Worm (Caenorhabditis elegans) whole organism, early embryonic: ENCODE data around the gene Y73F8A.22.

Experiments
- B0310.2 ChIP-seq: sonication (generic microtip); optimal IDR thresholded peaks from 2 replicates; lab custom pipeline; 2016; ENCODE audit warnings: mild to moderate bottlenecking, missing genetic modification characterization, missing compliant biosample characterization
- F13C5.2 ChIP-seq: sonication (generic microtip); optimal IDR thresholded peaks from 2 replicates; lab custom pipeline; 2017; ENCODE audit warnings: mild to moderate bottlenecking, missing genetic modification characterization, inconsistent platforms, missing compliant biosample characterization
- aly-1 ChIP-seq: sonication (generic microtip); optimal IDR thresholded peaks from 2 replicates; lab custom pipeline; 2016; ENCODE audit warnings: missing genetic modification characterization, missing compliant biosample characterization
- ama-1 ChIP-seq: fragments of 150-350 bp; optimal IDR thresholded peaks from 2 replicates; lab custom pipeline; 2014
- ceh-13 ChIP-seq: fragments of 200-800 bp; sonication (Bioruptor generic); optimal IDR thresholded peaks from 2 replicates; lab custom pipeline; 2018; ENCODE audit warnings: mild to moderate bottlenecking, missing genetic modification characterization, missing compliant biosample characterization
- ceh-36 ChIP-seq: sonication (generic microtip); optimal IDR thresholded peaks from 2 replicates; lab custom pipeline; 2016; ENCODE audit warnings: missing genetic modification characterization, inconsistent platforms, missing compliant biosample characterization
- ets-7 ChIP-seq: sonication (generic microtip); optimal IDR thresholded peaks from 2 replicates; lab custom pipeline; 2016; ENCODE audit warnings: missing genotype, missing genetic modification characterization, missing compliant biosample characterization
- flt-1 ChIP-seq: fragments of 200-800 bp; sonication (Bioruptor generic); IDR thresholded peaks from 2 replicates; pipeline ENCODE4 v1.3.6; 2022; ENCODE audit warnings: missing genetic modification characterization, missing compliant biosample characterization
- hmbx-1 ChIP-seq: sonication (generic microtip); optimal IDR thresholded peaks from 2 replicates; lab custom pipeline; 2016; ENCODE audit warnings: mild to moderate bottlenecking, missing genetic modification characterization, missing compliant biosample characterization
- hmg-4 ChIP-seq: fragments of 200-800 bp; sonication (Bioruptor generic); optimal IDR thresholded peaks from 2 replicates; lab custom pipeline; 2018; ENCODE audit warnings: mild to moderate bottlenecking, missing genetic modification characterization, missing compliant biosample characterization
- hnd-1 ChIP-seq: sonication (generic microtip); optimal IDR thresholded peaks from 2 replicates; lab custom pipeline; 2016; ENCODE audit warnings: missing genetic modification characterization, missing compliant biosample characterization
- pes-1 ChIP-seq: fragments of 200-800 bp; sonication (Bioruptor generic); IDR thresholded peaks from 2 replicates; pipeline ENCODE4 v1.3.6; 2022; ENCODE audit warnings: missing genetic modification reagents, missing genetic modification characterization, missing compliant biosample characterization
- scrt-1 ChIP-seq: fragments of 200-800 bp; sonication (Bioruptor generic); IDR thresholded peaks from 2 replicates; pipeline ENCODE4 v1.3.6; 2022; ENCODE audit warnings: missing genetic modification characterization, missing compliant biosample characterization
- sea-1 ChIP-seq: fragments of 200-800 bp; sonication (Bioruptor generic); conservative IDR thresholded peaks from 2 replicates; pipeline ENCODE4 v1.3.6; 2022; ENCODE audit warnings: missing genetic modification characterization, missing compliant biosample characterization
- tbx-11 ChIP-seq: fragments of 200-800 bp; sonication (Bioruptor generic); IDR thresholded peaks from 2 replicates; pipeline ENCODE4 v1.3.6; 2022; ENCODE audit warnings: missing genetic modification characterization, missing compliant biosample characterization
- tbx-37 ChIP-seq: fragments of 200-800 bp; sonication (Bioruptor generic); conservative IDR thresholded peaks from 2 replicates; pipeline ENCODE4 v1.3.6; 2022; ENCODE audit warnings: missing genetic modification reagents, missing genetic modification characterization, missing compliant biosample characterization
- tra-4 ChIP-seq: sonication (generic microtip); optimal IDR thresholded peaks from 2 replicates; lab custom pipeline; 2017; ENCODE audit warnings: missing genetic modification characterization, missing compliant biosample characterization

The Y73F8A.22 gene

DNA sequence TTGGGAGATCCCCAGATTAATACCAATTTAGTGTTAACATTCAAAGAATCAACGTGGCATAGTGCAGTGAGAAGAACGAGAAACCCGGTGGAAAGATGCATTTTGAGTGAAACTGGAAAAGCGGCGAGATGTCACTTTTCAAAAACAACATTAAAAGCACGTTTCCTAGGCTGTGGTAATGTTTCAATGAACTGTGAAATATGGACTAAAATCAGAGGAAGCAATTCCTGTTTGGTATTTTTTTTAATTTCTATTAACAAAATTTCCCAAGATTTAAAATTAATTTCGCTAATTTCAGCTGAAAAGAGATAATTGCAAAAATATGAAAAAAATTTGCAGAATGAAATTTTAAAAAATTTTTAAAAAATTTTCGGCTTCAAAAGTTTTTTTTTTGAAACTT, at the start of gene Y73F8A.22:
Gene Y73F8A.22, minus strand, starts transcription at position 101 of the 400 bp plus-strand sequence.
- no peak for TF ChIP-seq ets-7 (tag; lab: Kevin White, UChicago)
- no peak for TF ChIP-seq hmbx-1 (tag; lab: Kevin White, UChicago)
- TF ChIP-seq tbx-11 (GFP tag; lab: Robert Waterston, UW), result no peak
- TF ChIP-seq ceh-13 (GFP tag; lab: Kevin White, UChicago), result no peak

DNA sequence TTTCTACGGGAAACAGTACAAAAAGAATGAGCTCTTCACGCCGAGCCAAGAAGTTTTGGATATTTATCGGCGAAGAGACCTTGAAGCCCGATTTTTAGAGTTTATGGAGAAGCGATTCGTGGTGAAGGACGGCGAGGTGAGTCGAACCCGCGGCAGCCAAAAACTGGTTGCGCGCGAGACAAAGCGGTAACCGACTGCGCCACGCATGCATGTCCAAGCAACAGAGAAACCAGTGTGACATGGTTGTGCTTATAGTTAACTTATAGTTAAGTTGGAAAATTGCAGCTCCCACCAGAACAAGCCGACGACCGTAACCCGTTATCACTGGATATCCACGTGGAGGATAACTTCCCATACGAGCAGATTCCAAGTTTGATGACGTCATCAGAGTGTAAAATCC, 35.2 kb upstream of the Y73F8A.22 start:
- TF ChIP-seq pes-1 (GFP tag; lab: Robert Waterston, UW) (peak; percentile 58; the same call in 1 of the 2 replicates), tra-4 (tag; lab: Kevin White, UChicago) (no peak), ceh-36 (tag; lab: Kevin White, UChicago) (peak; percentile 42)

DNA sequence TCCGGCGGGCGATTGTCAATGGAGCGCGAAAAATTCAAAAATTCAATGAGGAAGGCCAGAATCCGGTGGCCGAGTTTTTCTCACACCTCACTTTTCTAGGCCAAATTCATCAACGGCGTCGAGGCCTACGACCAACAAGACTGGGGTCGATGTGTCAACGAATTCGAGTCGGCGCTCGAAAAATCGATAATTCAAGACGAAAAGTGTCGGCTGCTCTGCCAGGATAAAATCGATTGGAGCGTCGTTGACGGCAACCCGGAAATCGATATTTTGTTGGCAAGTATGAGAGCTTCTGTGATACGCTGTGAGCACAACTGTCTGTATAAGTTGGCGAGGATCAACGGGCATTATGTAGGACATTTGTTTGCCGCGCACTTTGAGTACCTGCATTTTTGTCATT, 34.6 kb upstream of the Y73F8A.22 start:
- TF ChIP-seq tra-4 (tag; lab: Kevin White, UChicago), result no peak
- no peak for TF ChIP-seq flt-1
- no peak for TF ChIP-seq F13C5.2 (tag; lab: Kevin White, UChicago)
- TF ChIP-seq ama-1 (lab: Kevin White, UChicago), result no peak
- no peak for TF ChIP-seq scrt-1 (GFP tag; lab: Robert Waterston, UW)
- no peak for TF ChIP-seq hnd-1
- no peak for TF ChIP-seq pes-1 (GFP tag; lab: Robert Waterston, UW)
- no peak for TF ChIP-seq ets-7 (tag; lab: Kevin White, UChicago)
- no peak for TF ChIP-seq aly-1 (tag; lab: Kevin White, UChicago)
- no peak for TF ChIP-seq sea-1

- no peak for TF ChIP-seq tbx-37 (GFP tag; lab: Robert Waterston, UW)
- TF ChIP-seq aly-1 (tag; lab: Kevin White, UChicago), result no peak
- no peak for TF ChIP-seq ama-1 (lab: Kevin White, UChicago)
- TF ChIP-seq B0310.2 (tag; lab: Kevin White, UChicago), result no peak
- TF ChIP-seq pes-1 (GFP tag; lab: Robert Waterston, UW), result no peak
These were observed 32.5 kb upstream of the Y73F8A.22 start, which contains the start of gene Y73F8A.26 for ce11 chrIV:15473588-15474271. Gene Y73F8A.26 (plus strand): TSS chrIV:15473660.

- TF ChIP-seq hmg-4 (no peak), scrt-1 (GFP tag; lab: Robert Waterston, UW) (no peak), F13C5.2 (tag; lab: Kevin White, UChicago) (no peak)
These were observed 31.2 kb upstream of the Y73F8A.22 start, which contains the start of gene Y73F8A.27 for ce11 chrIV:15472387-15472859. Gene Y73F8A.27 (plus strand): TSS chrIV:15472809.

- peak; percentile 70 for TF ChIP-seq F13C5.2 (tag; lab: Kevin White, UChicago)
- peak; percentile 55; the same call in 1 of the 2 replicates for TF ChIP-seq pes-1 (GFP tag; lab: Robert Waterston, UW)
- TF ChIP-seq ceh-36 (tag; lab: Kevin White, UChicago), result no peak
- no peak for TF ChIP-seq ceh-13 (GFP tag; lab: Kevin White, UChicago)
- 0 out of 2 replicates have a peak, but pooled peaks have one; percentile 45 for TF ChIP-seq scrt-1 (GFP tag; lab: Robert Waterston, UW)
- 0 out of 2 replicates have a peak, but pooled peaks have one; percentile 19 for TF ChIP-seq sea-1
- no peak for TF ChIP-seq hmbx-1 (tag; lab: Kevin White, UChicago)
These were observed 30.2 kb upstream of the Y73F8A.22 start, which contains the start of gene ntl-11 for ce11 chrIV:15471430-15471829. Gene ntl-11 (minus strand): TSS chrIV:15471495.

DNA sequence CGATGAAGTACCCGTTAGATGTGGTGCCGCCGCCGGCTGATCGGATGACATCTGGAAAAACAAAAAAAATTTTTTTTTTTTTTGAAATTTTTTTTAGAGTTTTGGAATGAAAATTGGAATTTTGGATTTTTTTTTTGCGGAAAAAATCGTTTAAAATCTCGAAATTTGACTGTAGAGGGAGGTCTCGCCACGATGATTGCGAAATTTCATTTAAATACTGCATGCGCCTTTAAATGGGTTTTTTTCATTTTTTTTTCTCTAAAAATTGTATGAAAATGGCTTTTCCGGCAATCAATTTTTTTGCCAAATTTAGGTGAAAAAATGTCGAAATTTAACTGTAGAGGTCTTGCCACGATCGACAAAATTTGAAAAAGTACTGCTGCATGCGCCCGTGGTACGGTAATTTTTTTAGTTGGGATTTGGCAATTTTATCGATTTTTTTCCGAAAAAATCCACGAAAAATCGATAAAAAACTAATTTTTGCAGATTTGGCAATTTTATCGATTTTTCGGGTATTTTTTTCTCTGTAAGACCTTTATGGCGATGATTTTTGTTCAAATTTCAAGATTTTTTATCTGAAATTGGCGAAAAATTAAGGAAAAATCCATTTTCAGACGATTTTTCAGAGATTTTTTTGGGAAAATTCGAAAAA, 12.1 kb upstream of the Y73F8A.22 start, which contains the start of gene gtf-2H4:
Gene gtf-2H4, minus strand, starts transcription at position 51 of the 652 bp plus-strand sequence.
- TF ChIP-seq flt-1 (no peak), hmbx-1 (tag; lab: Kevin White, UChicago) (no peak), hnd-1 (no peak), ceh-13 (GFP tag; lab: Kevin White, UChicago) (no peak), ceh-36 (tag; lab: Kevin White, UChicago) (no peak), tra-4 (tag; lab: Kevin White, UChicago) (no peak), ama-1 (lab: Kevin White, UChicago) (no peak), F13C5.2 (tag; lab: Kevin White, UChicago) (no peak), tbx-37 (GFP tag; lab: Robert Waterston, UW) (no peak)

DNA sequence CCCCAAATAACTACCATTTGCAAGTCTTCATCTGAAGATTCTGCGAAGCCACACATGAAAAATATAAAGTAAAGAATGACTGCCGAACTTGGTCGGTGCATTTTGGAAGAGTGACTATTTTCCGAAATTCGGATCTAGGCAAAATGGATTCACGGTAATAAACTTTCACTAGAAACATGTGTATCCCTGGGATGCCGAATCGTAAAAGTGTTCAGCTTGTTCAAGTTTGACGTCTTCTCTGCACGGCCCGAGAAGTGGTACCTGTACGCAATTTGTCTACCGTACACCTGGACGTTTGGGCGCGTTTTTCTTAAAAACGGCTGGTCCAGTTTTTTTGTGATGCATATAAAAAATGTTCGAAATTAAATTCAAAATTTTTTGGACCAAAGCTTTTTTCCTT, 3.3 kb upstream of the Y73F8A.22 start, which contains the start of gene Y73F8A.23:
Gene Y73F8A.23, minus strand, starts transcription at position 101 of the 400 bp plus-strand sequence.
- no peak for TF ChIP-seq hnd-1
